Fruit fly (Drosophila melanogaster) whole organism, adult: ENCODE results near the gene Sytbeta.

ENCODE experiments used
- CG11617 ChIP-seq: fragments of 200-800 bp; sonication (Bioruptor generic); optimal IDR thresholded peaks from 2 replicates; lab custom pipeline; 2017; ENCODE audit warnings: mild to moderate bottlenecking, missing biosample characterization, missing genetic modification reagents, missing genetic modification characterization
- CG12768 ChIP-seq: fragments of 200-800 bp; sonication (Bioruptor generic); optimal IDR thresholded peaks from 2 replicates; lab custom pipeline; 2017; ENCODE audit warnings: missing biosample characterization, missing genetic modification characterization, mild to moderate bottlenecking, moderate library complexity, missing genetic modification reagents
- CG1620 ChIP-seq: fragments of 200-800 bp; sonication (Bioruptor generic); optimal IDR thresholded peaks from 2 replicates; lab custom pipeline; 2016; ENCODE audit warnings: missing biosample characterization, missing genetic modification characterization
- CG33017 ChIP-seq: fragments of 200-800 bp; sonication (Bioruptor generic); optimal IDR thresholded peaks from 2 replicates; lab custom pipeline; 2018; ENCODE audit warnings: missing biosample characterization, mild to moderate bottlenecking, missing genetic modification characterization, moderate library complexity
- CG5204 ChIP-seq: fragments of 200-800 bp; sonication (Bioruptor generic); optimal IDR thresholded peaks from 2 replicates; lab custom pipeline; 2016; ENCODE audit warnings: missing biosample characterization, missing genetic modification characterization
- CG7101 ChIP-seq: fragments of 200-800 bp; sonication (Bioruptor generic); optimal IDR thresholded peaks from 2 replicates; lab custom pipeline; 2018; ENCODE audit warnings: missing biosample characterization, mild to moderate bottlenecking, missing genetic modification characterization, moderate library complexity
- Hr96 ChIP-seq: fragments of 200-800 bp; sonication (Bioruptor generic); optimal IDR thresholded peaks from 2 replicates; lab custom pipeline; 2016; ENCODE audit warnings: missing biosample characterization, missing genetic modification characterization
- cnc ChIP-seq, 2 experiments: fragments of >200 bp; optimal IDR thresholded peaks; 2 replicates each; lab custom pipeline; 2017
- kay ChIP-seq: fragments of 200-800 bp; sonication (Bioruptor generic); peaks from one replicate; lab custom pipeline; 2016; ENCODE audit warnings: missing biosample characterization, missing genetic modification characterization, borderline replicate concordance
- ovo ChIP-seq: fragments of 200-800 bp; sonication (Bioruptor generic); optimal IDR thresholded peaks from 2 replicates; lab custom pipeline; 2016; ENCODE audit warnings: missing biosample characterization, missing genetic modification characterization
- pad ChIP-seq: fragments of 200-800 bp; sonication (Bioruptor generic); optimal IDR thresholded peaks from 3 replicates; lab custom pipeline; 2017; ENCODE audit warnings: missing biosample characterization, missing genetic modification characterization, mild to moderate bottlenecking, moderate library complexity, missing genetic modification reagents
- tj ChIP-seq: fragments of 200-800 bp; sonication (Bioruptor generic); optimal IDR thresholded peaks from 3 replicates; lab custom pipeline; 2017; ENCODE audit warnings: missing biosample characterization, mild to moderate bottlenecking, missing genetic modification characterization, moderate library complexity

- TF ChIP-seq pad (GFP tag; lab: Kevin White, UChicago) = no peak
- no peak for TF ChIP-seq tj (GFP tag; lab: Kevin White, UChicago)
- no peak for TF ChIP-seq Hr96 (GFP tag; lab: Kevin White, UChicago)
- no peak for TF ChIP-seq CG5204 (GFP tag; lab: Kevin White, UChicago)
- TF ChIP-seq ovo (GFP tag; lab: Kevin White, UChicago) = no peak
- no peak for TF ChIP-seq CG12768 (GFP tag; lab: Kevin White, UChicago)
- TF ChIP-seq CG11617 (GFP tag; lab: Kevin White, UChicago) = no peak
- no peak for TF ChIP-seq CG1620 (GFP tag; lab: Kevin White, UChicago)
- peak; percentile 3 for TF ChIP-seq kay (GFP tag; lab: Kevin White, UChicago)
- TF ChIP-seq CG7101 = no peak
- TF ChIP-seq cnc (optimal IDR thresholded peaks at IDR 0.05; lab: Kevin White, UChicago) = no peak
- TF ChIP-seq CG33017 (tag; lab: Kevin White, UChicago) = no peak
Measured at dm6 chr3L:15113257-15113656, 48.5 kb upstream of the Sytbeta start, which contains the start of gene CG13458.
